Worm (Caenorhabditis elegans) whole organism, early embryonic: ENCODE measurements around the gene srh-220.
A peak's percentile ranks its signal among the peaks of the same experiment; 100 is the strongest.

ENCODE experiments used
- F13C5.2 ChIP-seq: sonication (generic microtip); optimal IDR thresholded peaks from 2 replicates; lab custom pipeline; 2017; ENCODE audit warnings: mild to moderate bottlenecking, missing genetic modification characterization, inconsistent platforms, missing compliant biosample characterization
- ama-1 ChIP-seq: fragments of 150-350 bp; optimal IDR thresholded peaks from 2 replicates; lab custom pipeline; 2014
- ceh-13 ChIP-seq: fragments of 200-800 bp; sonication (Bioruptor generic); optimal IDR thresholded peaks from 2 replicates; lab custom pipeline; 2018; ENCODE audit warnings: mild to moderate bottlenecking, missing genetic modification characterization, missing compliant biosample characterization
- ceh-36 ChIP-seq: sonication (generic microtip); optimal IDR thresholded peaks from 2 replicates; lab custom pipeline; 2016; ENCODE audit warnings: missing genetic modification characterization, inconsistent platforms, missing compliant biosample characterization
- ets-7 ChIP-seq: sonication (generic microtip); optimal IDR thresholded peaks from 2 replicates; lab custom pipeline; 2016; ENCODE audit warnings: missing genotype, missing genetic modification characterization, missing compliant biosample characterization
- flt-1 ChIP-seq: fragments of 200-800 bp; sonication (Bioruptor generic); IDR thresholded peaks from 2 replicates; pipeline ENCODE4 v1.3.6; 2022; ENCODE audit warnings: missing genetic modification characterization, missing compliant biosample characterization
- hmbx-1 ChIP-seq: sonication (generic microtip); optimal IDR thresholded peaks from 2 replicates; lab custom pipeline; 2016; ENCODE audit warnings: mild to moderate bottlenecking, missing genetic modification characterization, missing compliant biosample characterization
- tra-4 ChIP-seq: sonication (generic microtip); optimal IDR thresholded peaks from 2 replicates; lab custom pipeline; 2017; ENCODE audit warnings: missing genetic modification characterization, missing compliant biosample characterization

DNA sequence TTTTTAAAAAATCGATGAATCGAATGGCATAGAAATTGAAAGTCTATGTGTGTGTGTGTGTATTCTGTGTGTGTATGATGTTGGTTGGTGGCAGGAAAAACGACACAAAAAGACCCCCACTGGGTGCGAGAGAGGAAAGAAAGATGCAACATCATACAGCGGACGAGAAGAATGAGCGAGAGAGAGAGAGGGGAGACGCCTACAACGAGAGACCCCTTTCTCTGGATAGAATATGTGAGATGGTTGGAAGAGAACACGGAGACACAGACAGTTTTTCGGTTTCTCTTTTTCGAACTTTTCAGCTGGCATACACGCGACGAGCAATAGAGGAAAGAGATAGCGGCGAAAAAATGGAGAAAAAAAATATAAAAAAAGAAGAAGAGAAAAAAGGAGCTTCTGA, 42.0 kb upstream of the srh-220 start:
- TF ChIP-seq hmbx-1 (no peak), ceh-13 (GFP tag; lab: Kevin White, UChicago) (no peak), ama-1 (lab: Kevin White, UChicago) (no peak), F13C5.2 (tag; lab: Kevin White, UChicago) (peak; percentile 50), ceh-36 (no peak), ets-7 (tag; lab: Kevin White, UChicago) (no peak), tra-4 (tag; lab: Kevin White, UChicago) (no peak), flt-1 (GFP tag; lab: Robert Waterston, UW) (no peak)
